Fruit fly (Drosophila melanogaster) S2 (cell line): Measurements from ENCODE around the gene CG15563.

Experiments used
- CG8478 ChIP-seq: fragments of >200 bp; optimal IDR thresholded peaks from 2 replicates; lab custom pipeline; 2018
- CTCF ChIP-seq, 2 experiments: fragments of >200 bp; optimal IDR thresholded peaks; 2 replicates each; lab custom pipeline; 2018

DNA sequence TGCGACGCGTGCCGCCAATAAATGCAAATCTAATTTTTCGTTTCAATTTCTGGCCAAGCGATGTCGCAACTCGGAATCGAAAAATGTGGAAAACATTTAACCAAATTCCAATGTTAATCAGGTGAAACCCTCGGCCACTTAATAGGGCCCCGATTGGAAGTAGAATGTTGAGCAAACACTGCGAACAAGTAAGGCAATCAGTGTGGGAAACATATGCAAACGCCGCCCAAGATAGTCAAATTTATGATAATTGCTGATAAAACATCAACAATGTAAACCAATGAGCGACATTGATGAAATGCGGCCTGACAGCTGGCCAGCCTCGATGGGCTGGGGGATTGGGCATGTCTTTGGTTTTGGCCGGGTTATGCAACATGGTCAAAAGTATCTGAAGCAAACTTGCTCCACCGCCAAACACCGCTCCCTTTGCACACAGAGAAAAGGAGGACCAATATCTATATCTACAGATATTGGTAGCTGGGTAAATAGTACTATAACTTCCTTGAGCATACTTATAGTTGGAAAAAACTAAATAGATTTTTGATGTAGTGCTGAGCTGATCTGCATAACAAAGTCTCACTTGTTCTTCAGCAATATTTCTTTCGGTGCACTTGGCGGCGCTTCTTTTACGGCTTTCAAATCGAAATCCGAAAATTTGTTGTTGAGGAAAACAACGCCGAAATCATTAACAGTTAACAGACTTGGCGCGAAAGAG is 15.3 kb upstream of the CG15563 start:
- no peak for TF ChIP-seq CG8478 (lab: Kevin White, UChicago)
- TF ChIP-seq CTCF (optimal IDR thresholded peaks at IDR 0.05; lab: Kevin White, UChicago): no peak
